Worm (Caenorhabditis elegans) whole organism, midembryonic: ENCODE data around the gene cnc-9.

Experiments used
- T22C8.4 ChIP-seq: fragments of 200-800 bp; sonication (Bioruptor generic); IDR thresholded peaks from 2 replicates; pipeline ENCODE4 v1.3.6; 2022; ENCODE audit warnings: missing genetic modification characterization, missing compliant biosample characterization
- cog-1 ChIP-seq: sonication (generic microtip); optimal IDR thresholded peaks from 2 replicates; lab custom pipeline; 2016; ENCODE audit warnings: missing genetic modification characterization, missing compliant biosample characterization
- flt-1 ChIP-seq: fragments of 200-800 bp; sonication (Bioruptor generic); IDR thresholded peaks from 2 replicates; pipeline ENCODE4 v1.3.6; 2022; ENCODE audit warnings: missing genetic modification characterization, missing compliant biosample characterization
- klf-2 ChIP-seq: fragments of 200-800 bp; sonication (Bioruptor generic); conservative IDR thresholded peaks from 2 replicates; pipeline ENCODE4 v1.3.6; 2022; ENCODE audit warnings: missing genetic modification reagents, missing genetic modification characterization, missing compliant biosample characterization
- med-1 ChIP-seq: sonication (generic microtip); optimal IDR thresholded peaks from 2 replicates; lab custom pipeline; 2017; ENCODE audit warnings: missing genetic modification characterization, mild to moderate bottlenecking, missing compliant biosample characterization, antibody characterized with exemption, missing genetic modification reagents; ENCODE audit not compliant: insufficient read depth
- ref-1 ChIP-seq: fragments of 200-800 bp; sonication (Bioruptor generic); conservative IDR thresholded peaks from 2 replicates; pipeline ENCODE4 v1.3.6; 2022; ENCODE audit warnings: missing genetic modification reagents, missing genetic modification characterization, missing compliant biosample characterization
- tab-1 ChIP-seq: fragments of 200-800 bp; sonication (Bioruptor generic); IDR thresholded peaks from 2 replicates; pipeline ENCODE4 v1.3.6; 2022; ENCODE audit warnings: missing genetic modification characterization, missing compliant biosample characterization
- ztf-23 ChIP-seq: fragments of 200-800 bp; sonication (Bioruptor generic); IDR thresholded peaks from 2 replicates; pipeline ENCODE4 v1.3.6; 2022; ENCODE audit warnings: missing genetic modification reagents, missing genetic modification characterization, missing compliant biosample characterization
- ztf-29 ChIP-seq: fragments of 200-800 bp; sonication (Bioruptor generic); IDR thresholded peaks from 2 replicates; pipeline ENCODE4 v1.3.6; 2022; ENCODE audit warnings: missing genetic modification reagents, missing genetic modification characterization, missing compliant biosample characterization

Gene cnc-9

ce11 chrV:7400095-7400494, at the start of gene cnc-9:
Gene cnc-9 (minus strand): TSS chrV:7400195.
- TF ChIP-seq tab-1 (GFP tag; lab: Robert Waterston, UW) (no peak), klf-2 (GFP tag; lab: Robert Waterston, UW) (no peak), cog-1 (tag; lab: Kevin White, UChicago) (no peak), ref-1 (no peak), med-1 (GFP tag; lab: Kevin White, UChicago) (no peak), T22C8.4 (no peak), ztf-29 (GFP tag; lab: Robert Waterston, UW) (no peak), ztf-23 (GFP tag; lab: Robert Waterston, UW) (no peak), flt-1 (no peak)

DNA sequence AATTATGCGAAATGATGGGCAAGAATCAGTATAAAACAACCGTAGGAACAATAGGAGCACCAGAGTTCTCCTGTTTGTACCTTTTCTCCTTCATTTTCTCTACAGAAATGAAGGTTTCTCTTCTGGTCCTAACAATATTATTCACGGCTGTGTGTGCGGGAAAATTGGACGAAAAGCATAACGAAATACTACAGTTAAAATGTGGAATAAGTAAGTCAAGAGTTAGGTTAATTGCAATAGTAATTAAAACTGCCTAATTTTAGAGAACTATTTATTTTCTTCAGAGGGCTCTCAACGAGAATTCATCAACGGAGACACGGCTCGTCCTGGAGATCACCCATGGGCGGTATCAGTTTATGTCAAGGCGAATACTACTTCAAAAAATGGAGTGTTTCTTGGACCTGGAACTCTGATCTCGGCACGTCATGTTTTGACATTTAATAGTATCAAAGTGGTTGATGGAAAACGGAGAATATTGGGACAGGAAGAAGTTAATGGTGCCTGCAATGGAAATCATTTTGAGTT, 49.4 kb upstream of the cnc-9 start, which contains the start of gene try-12:
Gene try-12, plus strand, starts transcription at position 51 of the 525 bp plus-strand sequence.
- TF ChIP-seq med-1 (GFP tag; lab: Kevin White, UChicago), result no peak
- no peak for TF ChIP-seq tab-1 (GFP tag; lab: Robert Waterston, UW)
- no peak for TF ChIP-seq ref-1
- no peak for TF ChIP-seq cog-1 (tag; lab: Kevin White, UChicago)
- TF ChIP-seq klf-2 (GFP tag; lab: Robert Waterston, UW), result no peak
- no peak for TF ChIP-seq ztf-29 (GFP tag; lab: Robert Waterston, UW)
- TF ChIP-seq T22C8.4, result no peak
- TF ChIP-seq flt-1, result no peak
- no peak for TF ChIP-seq ztf-23 (GFP tag; lab: Robert Waterston, UW)

DNA sequence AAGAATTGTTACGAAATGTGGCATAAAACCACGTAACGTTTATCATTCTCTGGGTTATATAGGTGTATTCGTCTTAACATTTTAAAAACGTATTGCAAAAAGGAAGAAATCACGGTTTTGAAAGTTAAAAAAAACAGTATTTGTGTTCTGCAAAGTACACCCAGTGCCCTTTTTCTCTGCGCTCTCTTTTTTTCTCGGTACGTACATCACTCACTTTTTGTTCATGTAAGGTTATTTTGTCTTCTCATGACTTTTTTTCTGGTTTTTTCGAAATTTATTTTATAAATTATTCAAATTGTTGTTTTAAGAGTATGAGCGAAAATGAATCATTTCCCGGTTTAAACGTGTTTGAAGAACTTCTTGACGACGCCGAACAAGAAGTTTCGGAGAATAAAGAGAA, 47.0 kb upstream of the cnc-9 start, which contains the start of gene F25E5.5:
Gene F25E5.5, plus strand, starts transcription at position 301 of the 400 bp plus-strand sequence.
- TF ChIP-seq klf-2 (GFP tag; lab: Robert Waterston, UW) (no peak), ztf-23 (GFP tag; lab: Robert Waterston, UW) (no peak), ref-1 (no peak), flt-1 (no peak), T22C8.4 (no peak), cog-1 (tag; lab: Kevin White, UChicago) (no peak), med-1 (GFP tag; lab: Kevin White, UChicago) (no peak), tab-1 (GFP tag; lab: Robert Waterston, UW) (no peak), ztf-29 (GFP tag; lab: Robert Waterston, UW) (no peak)

ce11 chrV:7444331-7444730, 44.3 kb upstream of the cnc-9 start, which contains the start of gene nhr-141:
Gene nhr-141 (plus strand): TSS chrV:7444661.
- 0 out of 2 replicates have a peak, but pooled peaks have one; percentile 40 for TF ChIP-seq tab-1 (GFP tag; lab: Robert Waterston, UW)

ce11 chrV:7443480-7443879, 43.5 kb upstream of the cnc-9 start:
- TF ChIP-seq klf-2 (GFP tag; lab: Robert Waterston, UW) (peak; percentile 79), ztf-29 (GFP tag; lab: Robert Waterston, UW) (peak; percentile 39; the same call in 1 of the 2 replicates), flt-1 (0 out of 2 replicates have a peak, but pooled peaks have one; percentile 27), ref-1 (peak; percentile 46; the same call in 1 of the 2 replicates), ztf-23 (GFP tag; lab: Robert Waterston, UW) (peak; percentile 79; the same call in 1 of the 2 replicates)

ce11 chrV:7439807-7440206, 39.8 kb upstream of the cnc-9 start, which contains the start of gene try-13:
Gene try-13 (plus strand): TSS chrV:7440107.
- TF ChIP-seq ref-1 (no peak), ztf-23 (GFP tag; lab: Robert Waterston, UW) (no peak), T22C8.4 (no peak), tab-1 (GFP tag; lab: Robert Waterston, UW) (no peak), med-1 (GFP tag; lab: Kevin White, UChicago) (no peak), cog-1 (tag; lab: Kevin White, UChicago) (no peak), flt-1 (no peak), ztf-29 (GFP tag; lab: Robert Waterston, UW) (no peak), klf-2 (GFP tag; lab: Robert Waterston, UW) (no peak)

ce11 chrV:7437985-7438384, 38.0 kb upstream of the cnc-9 start, which contains the start of gene F25E5.16:
Gene F25E5.16 (plus strand): TSS chrV:7438285.
- no peak for TF ChIP-seq klf-2 (GFP tag; lab: Robert Waterston, UW)
- no peak for TF ChIP-seq tab-1 (GFP tag; lab: Robert Waterston, UW)
- no peak for TF ChIP-seq flt-1
- no peak for TF ChIP-seq ztf-23 (GFP tag; lab: Robert Waterston, UW)
- TF ChIP-seq ztf-29 (GFP tag; lab: Robert Waterston, UW), result no peak
- TF ChIP-seq cog-1 (tag; lab: Kevin White, UChicago), result no peak
- TF ChIP-seq ref-1, result no peak

- TF ChIP-seq med-1 (GFP tag; lab: Kevin White, UChicago) (no peak), ref-1 (no peak), T22C8.4 (no peak), cog-1 (tag; lab: Kevin White, UChicago) (no peak), tab-1 (GFP tag; lab: Robert Waterston, UW) (no peak), ztf-23 (GFP tag; lab: Robert Waterston, UW) (no peak), ztf-29 (GFP tag; lab: Robert Waterston, UW) (no peak), flt-1 (no peak), klf-2 (GFP tag; lab: Robert Waterston, UW) (no peak)
Measured at ce11 chrV:7437538-7437937, 37.5 kb upstream of the cnc-9 start, which contains the start of gene F25E5.9. Gene F25E5.9 (minus strand): TSS chrV:7437919.

- TF ChIP-seq med-1 (GFP tag; lab: Kevin White, UChicago), result no peak
- TF ChIP-seq T22C8.4, result no peak
- no peak for TF ChIP-seq tab-1 (GFP tag; lab: Robert Waterston, UW)
- TF ChIP-seq ztf-29 (GFP tag; lab: Robert Waterston, UW), result no peak
- no peak for TF ChIP-seq klf-2 (GFP tag; lab: Robert Waterston, UW)
- no peak for TF ChIP-seq ref-1
- no peak for TF ChIP-seq cog-1 (tag; lab: Kevin White, UChicago)
Measured at ce11 chrV:7436911-7437310, 36.9 kb upstream of the cnc-9 start.

DNA sequence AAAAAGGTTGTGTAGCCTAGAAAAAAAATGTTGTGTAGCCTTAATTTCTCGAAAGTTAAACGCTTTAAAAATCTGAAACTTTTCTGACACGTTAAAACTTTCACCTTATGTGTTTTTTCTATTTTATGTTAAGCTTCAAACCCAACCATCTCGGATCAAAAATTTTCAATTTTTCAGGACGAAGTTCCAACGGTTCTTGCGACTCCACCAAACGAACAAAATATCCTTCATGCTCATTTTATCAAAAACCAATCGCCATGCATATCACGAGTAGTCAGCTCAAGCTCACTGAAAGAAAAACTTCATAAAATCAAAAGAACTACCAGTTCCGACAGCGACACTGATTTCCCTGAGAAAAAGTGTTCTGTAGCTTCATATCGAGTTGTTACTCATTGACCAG, 36.5 kb upstream of the cnc-9 start:
- TF ChIP-seq ztf-23 (GFP tag; lab: Robert Waterston, UW) (no peak), T22C8.4 (no peak), ztf-29 (GFP tag; lab: Robert Waterston, UW) (no peak), tab-1 (GFP tag; lab: Robert Waterston, UW) (no peak)
